Worm (Caenorhabditis elegans) whole organism, midembryonic: Measurements from ENCODE around the gene abcf-1.

Experiments used
- klf-2 ChIP-seq: fragments of 200-800 bp; sonication (Bioruptor generic); conservative IDR thresholded peaks from 2 replicates; pipeline ENCODE4 v1.3.6; 2022; ENCODE audit warnings: missing genetic modification reagents, missing genetic modification characterization, missing compliant biosample characterization
- tab-1 ChIP-seq: fragments of 200-800 bp; sonication (Bioruptor generic); IDR thresholded peaks from 2 replicates; pipeline ENCODE4 v1.3.6; 2022; ENCODE audit warnings: missing genetic modification characterization, missing compliant biosample characterization
- ztf-23 ChIP-seq: fragments of 200-800 bp; sonication (Bioruptor generic); IDR thresholded peaks from 2 replicates; pipeline ENCODE4 v1.3.6; 2022; ENCODE audit warnings: missing genetic modification reagents, missing genetic modification characterization, missing compliant biosample characterization

DNA sequence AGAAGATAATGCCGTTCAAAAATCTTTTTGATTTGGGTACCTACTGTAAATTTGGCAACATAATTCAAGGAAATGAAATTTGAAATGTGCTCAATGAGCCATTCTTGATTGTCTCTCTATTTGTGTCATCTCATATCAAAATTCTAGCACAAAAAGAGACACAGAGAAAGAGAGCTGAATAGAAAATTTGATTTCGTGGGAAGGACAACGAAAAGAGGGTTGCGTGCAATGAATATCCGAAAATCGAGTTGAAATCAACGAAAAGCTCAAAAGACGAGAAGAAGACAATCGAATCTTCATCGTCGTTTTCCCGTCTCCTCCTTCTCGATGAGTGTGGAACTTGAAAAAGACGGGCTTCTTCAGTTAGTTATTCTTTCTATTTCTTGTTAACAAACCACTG lies 15.3 kb downstream of the abcf-1 start, which contains the start of gene C15C8.5:
- no peak for TF ChIP-seq ztf-23 (GFP tag; lab: Robert Waterston, UW)
- no peak for TF ChIP-seq klf-2 (GFP tag; lab: Robert Waterston, UW)
- TF ChIP-seq tab-1 (GFP tag; lab: Robert Waterston, UW), result no peak
